Worm (Caenorhabditis elegans): ENCODE data around the gene C35A5.10.
A peak's percentile ranks its signal among the peaks of the same experiment; 100 is the strongest.

C35A5.10 gene

ce11 chrV:10529600-10529999, 25.6 kb downstream of the C35A5.10 start:
- TF ChIP-seq hmg-11 (tag; optimal IDR thresholded peaks at IDR 0.05) (no peak), ama-1 (optimal IDR thresholded peaks at IDR 0.05) (no peak), egl-27 (tag; optimal IDR thresholded peaks at IDR 0.05) (no peak), ceh-16 (tag; optimal IDR thresholded peaks at IDR 0.05) (no peak), R02D3.7 (tag; optimal IDR thresholded peaks at IDR 0.05) (no peak), pha-4 (tag; optimal IDR thresholded peaks at IDR 0.05) (no peak), ceh-82 (tag; optimal IDR thresholded peaks at IDR 0.05) (no peak), nhr-23 (tag; optimal IDR thresholded peaks at IDR 0.05) (peak; percentile 76), nfya-1 (tag; optimal IDR thresholded peaks at IDR 0.05; ENCODE audit: insufficient read depth) (no peak), elt-1 (tag; optimal IDR thresholded peaks at IDR 0.05) (peak; percentile 2), egl-5 (tag; optimal IDR thresholded peaks at IDR 0.05) (no peak), eor-1 (tag; optimal IDR thresholded peaks at IDR 0.05) (no peak), lin-39 (tag; optimal IDR thresholded peaks at IDR 0.05) (no peak), tbx-2 (tag; optimal IDR thresholded peaks at IDR 0.05) (no peak), jun-1 (tag; optimal IDR thresholded peaks at IDR 0.05) (no peak), ztf-11 (tag; optimal IDR thresholded peaks at IDR 0.05) (no peak)

- TF ChIP-seq nhr-77 (tag; optimal IDR thresholded peaks at IDR 0.05) (no peak), elt-3 (tag; optimal IDR thresholded peaks at IDR 0.05) (no peak), ztf-11 (tag; optimal IDR thresholded peaks at IDR 0.05) (no peak), snpc-4 (tag; optimal IDR thresholded peaks at IDR 0.05) (no peak), ceh-9 (tag; optimal IDR thresholded peaks at IDR 0.05) (no peak), nfya-1 (tag; optimal IDR thresholded peaks at IDR 0.05; ENCODE audit: insufficient read depth) (no peak)
Measured at ce11 chrV:10532725-10533124, 28.7 kb downstream of the C35A5.10 start, which contains the start of gene txt-10. txt-10 (minus strand) TSS chrV:10532825.

DNA sequence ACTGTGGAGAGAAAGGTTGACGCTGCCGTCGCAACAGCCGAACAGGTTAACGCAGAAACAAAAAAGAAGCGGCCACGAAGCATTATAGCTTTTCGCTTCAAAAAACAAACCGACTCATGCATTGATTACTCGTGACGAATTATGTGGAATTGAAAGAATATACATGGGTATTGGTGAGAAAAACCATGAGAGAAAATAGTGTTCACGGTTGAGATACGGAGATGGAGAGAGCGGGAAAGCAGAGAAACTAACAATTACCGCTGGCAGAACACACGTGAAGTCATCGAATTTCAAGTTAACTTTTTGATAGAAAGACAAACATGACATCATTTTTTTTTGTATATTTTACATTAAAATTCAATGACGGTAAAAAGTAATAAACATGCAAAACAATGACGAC, 31.3 kb downstream of the C35A5.10 start:
- TF ChIP-seq nfya-1 (tag; optimal IDR thresholded peaks at IDR 0.05; ENCODE audit: insufficient read depth) = peak; percentile 9
- TF ChIP-seq fos-1 (tag; optimal IDR thresholded peaks at IDR 0.05) = no peak
- no peak for TF ChIP-seq unc-62 (GFP tag; optimal IDR thresholded peaks at IDR 0.05)
- no peak for TF ChIP-seq ztf-11 (tag; optimal IDR thresholded peaks at IDR 0.05)
- no peak for TF ChIP-seq daf-12 (tag; optimal IDR thresholded peaks at IDR 0.05)
- TF ChIP-seq pha-4 (tag; optimal IDR thresholded peaks at IDR 0.05) = peak; percentile 49
- no peak for TF ChIP-seq hmg-11 (tag; optimal IDR thresholded peaks at IDR 0.05)
- TF ChIP-seq nhr-11 (tag; optimal IDR thresholded peaks at IDR 0.05) = no peak
- no peak for TF ChIP-seq nhr-77 (tag; optimal IDR thresholded peaks at IDR 0.05)
- TF ChIP-seq egl-27 (tag; optimal IDR thresholded peaks at IDR 0.05) = no peak
- no peak for TF ChIP-seq sea-2 (GFP tag; optimal IDR thresholded peaks at IDR 0.05)
- TF ChIP-seq elt-3 (tag; optimal IDR thresholded peaks at IDR 0.05) = no peak
- no peak for TF ChIP-seq lsy-12 (tag; optimal IDR thresholded peaks at IDR 0.05)
- peak; percentile 3 for TF ChIP-seq ama-1 (optimal IDR thresholded peaks at IDR 0.05)
- TF ChIP-seq nhr-67 (tag; optimal IDR thresholded peaks at IDR 0.05) = no peak
- no peak for TF ChIP-seq nhr-25 (tag; optimal IDR thresholded peaks at IDR 0.05)
- no peak for TF ChIP-seq ceh-82 (tag; optimal IDR thresholded peaks at IDR 0.05)
- TF ChIP-seq eor-1 (tag; optimal IDR thresholded peaks at IDR 0.05) = no peak
- no peak for TF ChIP-seq nhr-76 (tag; optimal IDR thresholded peaks at IDR 0.05)
- peak; percentile 35 for TF ChIP-seq elt-2 (tag; optimal IDR thresholded peaks at IDR 0.05)
- TF ChIP-seq egl-5 (tag; optimal IDR thresholded peaks at IDR 0.05) = no peak
- no peak for TF ChIP-seq ceh-9 (tag; optimal IDR thresholded peaks at IDR 0.05)
- TF ChIP-seq nhr-12 (tag; optimal IDR thresholded peaks at IDR 0.05) = no peak
- peak; percentile 66 for TF ChIP-seq pqm-1 (tag; optimal IDR thresholded peaks at IDR 0.05)
- no peak for TF ChIP-seq ceh-28 (tag; optimal IDR thresholded peaks at IDR 0.05)
- no peak for TF ChIP-seq nhr-28 (tag; optimal IDR thresholded peaks at IDR 0.05)
- no peak for TF ChIP-seq aly-2 (tag; optimal IDR thresholded peaks at IDR 0.05)
- no peak for TF ChIP-seq ZK546.5 (tag; optimal IDR thresholded peaks at IDR 0.05)
- TF ChIP-seq R02D3.7 (tag; optimal IDR thresholded peaks at IDR 0.05) = no peak

DNA sequence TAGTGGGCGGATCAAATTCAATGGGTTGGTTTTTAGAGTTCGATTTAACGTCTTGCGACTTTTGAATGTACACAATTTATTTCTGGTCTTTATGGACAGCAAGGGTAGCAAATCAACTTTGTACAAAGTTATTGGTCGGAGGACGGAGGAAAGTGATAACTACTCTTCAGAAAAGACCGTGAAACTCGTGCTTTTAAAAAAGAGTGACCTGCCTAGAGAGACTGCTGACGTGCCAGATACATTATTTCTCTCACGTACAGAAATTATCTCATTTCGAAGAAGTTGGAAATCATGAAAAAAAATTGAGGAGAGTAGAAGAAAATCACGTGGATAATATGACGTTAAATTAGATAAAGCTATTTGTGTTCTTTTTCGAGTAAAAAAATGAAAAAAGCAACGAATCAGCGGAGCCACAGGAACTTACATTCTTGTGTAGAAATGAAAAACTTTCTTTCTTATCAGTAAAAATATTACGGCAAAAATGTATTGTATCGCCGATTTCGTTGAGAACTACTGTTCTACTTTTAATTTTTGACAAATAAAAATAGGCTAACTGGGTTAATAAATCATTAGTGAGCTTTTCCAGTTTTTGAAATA, 32.2 kb downstream of the C35A5.10 start, which contains the start of gene ppm-1.A:
ppm-1.A (minus strand) TSS at position 294 of the 597 bp plus-strand sequence.
- no peak for TF ChIP-seq nhr-11 (tag; optimal IDR thresholded peaks at IDR 0.05)
- TF ChIP-seq nhr-23 (tag; optimal IDR thresholded peaks at IDR 0.05) = peak; percentile 20
- TF ChIP-seq ztf-11 (tag; optimal IDR thresholded peaks at IDR 0.05) = no peak
- no peak for TF ChIP-seq ceh-16 (tag; optimal IDR thresholded peaks at IDR 0.05)
- TF ChIP-seq pqm-1 (tag; optimal IDR thresholded peaks at IDR 0.05) = peak; percentile 35
- TF ChIP-seq pha-4 (tag; optimal IDR thresholded peaks at IDR 0.05) = peak; percentile 23
- peak; percentile 46 for TF ChIP-seq mml-1 (tag; optimal IDR thresholded peaks at IDR 0.05)
- peak; percentile 37 for TF ChIP-seq elt-2 (tag; optimal IDR thresholded peaks at IDR 0.05)
- no peak for TF ChIP-seq nhr-237 (tag; optimal IDR thresholded peaks at IDR 0.05)
